Worm (Caenorhabditis elegans) whole organism, L4/young adult: ENCODE results near the gene clec-57.

Experiments
- dao-5 ChIP-seq: sonication (generic microtip); optimal IDR thresholded peaks from 2 replicates; lab custom pipeline; 2016; ENCODE audit warnings: missing genotype, missing genetic modification characterization, moderate library complexity, missing compliant biosample characterization
- him-1 ChIP-seq: sonication (generic microtip); optimal IDR thresholded peaks from 2 replicates; lab custom pipeline; 2016; ENCODE audit warnings: missing genotype, missing genetic modification reagents, missing genetic modification characterization, missing compliant biosample characterization

ce11 chrV:14481987-14482386, 13.0 kb downstream of the clec-57 start, which contains the start of gene R02D5.10:
- no peak for TF ChIP-seq dao-5
- no peak for TF ChIP-seq him-1 (tag; lab: Kevin White, UChicago)
